Worm (Caenorhabditis elegans) whole organism, early embryonic: ENCODE measurements around the gene rpl-9.

Experiments
- B0310.2 ChIP-seq: sonication (generic microtip); optimal IDR thresholded peaks from 2 replicates; lab custom pipeline; 2016; ENCODE audit warnings: mild to moderate bottlenecking, missing genetic modification characterization, missing compliant biosample characterization
- F13C5.2 ChIP-seq: sonication (generic microtip); optimal IDR thresholded peaks from 2 replicates; lab custom pipeline; 2017; ENCODE audit warnings: mild to moderate bottlenecking, missing genetic modification characterization, inconsistent platforms, missing compliant biosample characterization
- aly-1 ChIP-seq: sonication (generic microtip); optimal IDR thresholded peaks from 2 replicates; lab custom pipeline; 2016; ENCODE audit warnings: missing genetic modification characterization, missing compliant biosample characterization
- ama-1 ChIP-seq: fragments of 150-350 bp; optimal IDR thresholded peaks from 2 replicates; lab custom pipeline; 2014
- ceh-13 ChIP-seq: fragments of 200-800 bp; sonication (Bioruptor generic); optimal IDR thresholded peaks from 2 replicates; lab custom pipeline; 2018; ENCODE audit warnings: mild to moderate bottlenecking, missing genetic modification characterization, missing compliant biosample characterization
- ceh-36 ChIP-seq: sonication (generic microtip); optimal IDR thresholded peaks from 2 replicates; lab custom pipeline; 2016; ENCODE audit warnings: missing genetic modification characterization, inconsistent platforms, missing compliant biosample characterization
- ets-7 ChIP-seq: sonication (generic microtip); optimal IDR thresholded peaks from 2 replicates; lab custom pipeline; 2016; ENCODE audit warnings: missing genotype, missing genetic modification characterization, missing compliant biosample characterization
- flt-1 ChIP-seq: fragments of 200-800 bp; sonication (Bioruptor generic); IDR thresholded peaks from 2 replicates; pipeline ENCODE4 v1.3.6; 2022; ENCODE audit warnings: missing genetic modification characterization, missing compliant biosample characterization
- hmbx-1 ChIP-seq: sonication (generic microtip); optimal IDR thresholded peaks from 2 replicates; lab custom pipeline; 2016; ENCODE audit warnings: mild to moderate bottlenecking, missing genetic modification characterization, missing compliant biosample characterization
- hmg-4 ChIP-seq: fragments of 200-800 bp; sonication (Bioruptor generic); optimal IDR thresholded peaks from 2 replicates; lab custom pipeline; 2018; ENCODE audit warnings: mild to moderate bottlenecking, missing genetic modification characterization, missing compliant biosample characterization
- hnd-1 ChIP-seq: sonication (generic microtip); optimal IDR thresholded peaks from 2 replicates; lab custom pipeline; 2016; ENCODE audit warnings: missing genetic modification characterization, missing compliant biosample characterization
- pes-1 ChIP-seq: fragments of 200-800 bp; sonication (Bioruptor generic); IDR thresholded peaks from 2 replicates; pipeline ENCODE4 v1.3.6; 2022; ENCODE audit warnings: missing genetic modification reagents, missing genetic modification characterization, missing compliant biosample characterization
- scrt-1 ChIP-seq: fragments of 200-800 bp; sonication (Bioruptor generic); IDR thresholded peaks from 2 replicates; pipeline ENCODE4 v1.3.6; 2022; ENCODE audit warnings: missing genetic modification characterization, missing compliant biosample characterization
- sea-1 ChIP-seq: fragments of 200-800 bp; sonication (Bioruptor generic); conservative IDR thresholded peaks from 2 replicates; pipeline ENCODE4 v1.3.6; 2022; ENCODE audit warnings: missing genetic modification characterization, missing compliant biosample characterization
- tbx-11 ChIP-seq: fragments of 200-800 bp; sonication (Bioruptor generic); IDR thresholded peaks from 2 replicates; pipeline ENCODE4 v1.3.6; 2022; ENCODE audit warnings: missing genetic modification characterization, missing compliant biosample characterization
- tbx-37 ChIP-seq: fragments of 200-800 bp; sonication (Bioruptor generic); conservative IDR thresholded peaks from 2 replicates; pipeline ENCODE4 v1.3.6; 2022; ENCODE audit warnings: missing genetic modification reagents, missing genetic modification characterization, missing compliant biosample characterization
- tra-4 ChIP-seq: sonication (generic microtip); optimal IDR thresholded peaks from 2 replicates; lab custom pipeline; 2017; ENCODE audit warnings: missing genetic modification characterization, missing compliant biosample characterization

Gene rpl-9

ce11 chrIII:7571726-7572125 is 905 bp downstream of the rpl-9 start:
- no peak for TF ChIP-seq tbx-37 (GFP tag; lab: Robert Waterston, UW)
- no peak for TF ChIP-seq flt-1 (GFP tag; lab: Robert Waterston, UW)
- no peak for TF ChIP-seq ama-1
- no peak for TF ChIP-seq hmbx-1
- no peak for TF ChIP-seq hmg-4 (GFP tag; lab: Kevin White, UChicago)
- no peak for TF ChIP-seq B0310.2 (tag; lab: Kevin White, UChicago)
- no peak for TF ChIP-seq aly-1 (tag; lab: Kevin White, UChicago)
- TF ChIP-seq tbx-11 (GFP tag; lab: Robert Waterston, UW), result no peak
- TF ChIP-seq ceh-13 (GFP tag; lab: Kevin White, UChicago), result no peak

DNA sequence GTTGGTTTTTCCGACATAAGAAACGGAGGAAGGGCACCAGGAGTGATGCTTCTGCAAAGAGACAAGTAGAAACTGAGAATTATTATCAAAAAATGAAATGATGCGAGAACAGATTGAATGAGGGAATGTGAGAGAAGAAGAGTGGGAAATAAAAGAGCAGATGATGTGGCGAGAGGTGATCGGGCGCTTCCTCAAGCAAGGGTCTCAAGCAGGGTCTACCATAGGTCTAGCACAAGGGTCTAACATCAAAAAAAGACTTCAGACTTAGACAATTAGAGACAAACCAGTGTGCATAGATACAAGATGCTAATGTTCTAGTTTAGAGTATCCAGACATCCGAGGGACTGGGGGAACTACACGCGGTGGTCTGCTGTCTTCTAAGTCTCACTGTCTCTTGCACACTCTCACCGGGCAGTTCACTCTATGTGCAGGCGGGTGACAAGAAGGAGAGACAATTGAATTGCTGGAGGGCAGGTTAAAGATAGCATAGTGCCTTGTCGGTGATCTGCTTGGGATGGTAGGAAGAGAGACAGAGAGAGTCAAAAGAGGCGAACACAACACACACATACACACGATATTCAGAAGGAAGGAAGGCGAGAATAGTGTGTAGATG is 2.4 kb downstream of the rpl-9 start, which contains the start of gene R13A5.7:
Gene R13A5.7, minus strand, starts transcription at position 51 of the 613 bp plus-strand sequence.
- no peak for TF ChIP-seq hmbx-1
- TF ChIP-seq hmg-4 (GFP tag; lab: Kevin White, UChicago), result peak; percentile 74
- TF ChIP-seq aly-1 (tag; lab: Kevin White, UChicago), result peak; percentile 10
- no peak for TF ChIP-seq tbx-37 (GFP tag; lab: Robert Waterston, UW)
- TF ChIP-seq scrt-1 (GFP tag; lab: Robert Waterston, UW), result 0 out of 2 replicates have a peak, but pooled peaks have one; percentile 10

- no peak for TF ChIP-seq ama-1
Measured at ce11 chrIII:7566098-7566497, 6.5 kb downstream of the rpl-9 start, which contains the start of gene ttr-32. Gene ttr-32 (plus strand): TSS chrIII:7566411.

- no peak for TF ChIP-seq flt-1 (GFP tag; lab: Robert Waterston, UW)
- no peak for TF ChIP-seq B0310.2 (tag; lab: Kevin White, UChicago)
- no peak for TF ChIP-seq tbx-37 (GFP tag; lab: Robert Waterston, UW)
- TF ChIP-seq hmbx-1, result no peak
- TF ChIP-seq tbx-11 (GFP tag; lab: Robert Waterston, UW), result no peak
- no peak for TF ChIP-seq F13C5.2 (tag; lab: Kevin White, UChicago)
- no peak for TF ChIP-seq ama-1
- no peak for TF ChIP-seq pes-1 (GFP tag; lab: Robert Waterston, UW)
- TF ChIP-seq hnd-1 (tag; lab: Kevin White, UChicago), result no peak
- TF ChIP-seq ceh-13 (GFP tag; lab: Kevin White, UChicago), result no peak
Measured at ce11 chrIII:7565247-7565646, 7.4 kb downstream of the rpl-9 start, which contains the start of gene ttr-8. Gene ttr-8 (minus strand): TSS chrIII:7565347.

ce11 chrIII:7561872-7562271 is 10.8 kb downstream of the rpl-9 start, which contains the start of gene lgc-12:
Gene lgc-12 (plus strand): TSS chrIII:7562172.
- TF ChIP-seq ets-7 (no peak), pes-1 (GFP tag; lab: Robert Waterston, UW) (no peak)

- TF ChIP-seq sea-1 (GFP tag; lab: Robert Waterston, UW), result no peak
- TF ChIP-seq hmg-4 (GFP tag; lab: Kevin White, UChicago), result no peak
- TF ChIP-seq B0310.2 (tag; lab: Kevin White, UChicago), result no peak
- TF ChIP-seq ets-7, result no peak
- TF ChIP-seq F13C5.2 (tag; lab: Kevin White, UChicago), result no peak
- no peak for TF ChIP-seq tra-4 (tag; lab: Kevin White, UChicago)
Measured at ce11 chrIII:7559869-7560268, 12.8 kb downstream of the rpl-9 start.

ce11 chrIII:7558658-7559057 is 14.0 kb downstream of the rpl-9 start:
- TF ChIP-seq hnd-1 (tag; lab: Kevin White, UChicago), result no peak
- TF ChIP-seq flt-1 (GFP tag; lab: Robert Waterston, UW), result no peak
- TF ChIP-seq tra-4 (tag; lab: Kevin White, UChicago), result no peak
- no peak for TF ChIP-seq ceh-13 (GFP tag; lab: Kevin White, UChicago)

- TF ChIP-seq scrt-1 (GFP tag; lab: Robert Waterston, UW), result no peak
- no peak for TF ChIP-seq ama-1
- no peak for TF ChIP-seq B0310.2 (tag; lab: Kevin White, UChicago)
- no peak for TF ChIP-seq pes-1 (GFP tag; lab: Robert Waterston, UW)
- no peak for TF ChIP-seq ceh-36 (tag; lab: Kevin White, UChicago)
- TF ChIP-seq hmbx-1, result no peak
- no peak for TF ChIP-seq hmg-4 (GFP tag; lab: Kevin White, UChicago)
- TF ChIP-seq ceh-13 (GFP tag; lab: Kevin White, UChicago), result no peak
- TF ChIP-seq tbx-11 (GFP tag; lab: Robert Waterston, UW), result no peak
- TF ChIP-seq hnd-1 (tag; lab: Kevin White, UChicago), result no peak
- TF ChIP-seq sea-1 (GFP tag; lab: Robert Waterston, UW), result no peak
- no peak for TF ChIP-seq F13C5.2 (tag; lab: Kevin White, UChicago)
Measured at ce11 chrIII:7557930-7558470, 14.6 kb downstream of the rpl-9 start.

- no peak for TF ChIP-seq flt-1 (GFP tag; lab: Robert Waterston, UW)
- no peak for TF ChIP-seq tbx-37 (GFP tag; lab: Robert Waterston, UW)
- TF ChIP-seq sea-1 (GFP tag; lab: Robert Waterston, UW), result no peak
- TF ChIP-seq aly-1 (tag; lab: Kevin White, UChicago), result no peak
- no peak for TF ChIP-seq tra-4 (tag; lab: Kevin White, UChicago)
- no peak for TF ChIP-seq F13C5.2 (tag; lab: Kevin White, UChicago)
- TF ChIP-seq scrt-1 (GFP tag; lab: Robert Waterston, UW), result no peak
- no peak for TF ChIP-seq B0310.2 (tag; lab: Kevin White, UChicago)
- no peak for TF ChIP-seq hmg-4 (GFP tag; lab: Kevin White, UChicago)
- no peak for TF ChIP-seq pes-1 (GFP tag; lab: Robert Waterston, UW)
- TF ChIP-seq hnd-1 (tag; lab: Kevin White, UChicago), result no peak
Measured at ce11 chrIII:7555360-7555759, 17.3 kb downstream of the rpl-9 start, which contains the start of gene ceh-13. Gene ceh-13 (plus strand): TSS chrIII:7555660.
